Worm (Caenorhabditis elegans) whole organism, L3 larva: Measurements from ENCODE around the gene srab-10.

ENCODE experiments used
- R02D3.7 ChIP-seq: fragments of 150-350 bp; optimal IDR thresholded peaks from 2 replicates; lab custom pipeline; 2014; ENCODE audit warnings: missing biosample characterization, missing genetic modification characterization
- ZK546.5 ChIP-seq: sonication (generic microtip); optimal IDR thresholded peaks from 2 replicates; lab custom pipeline; 2017; ENCODE audit warnings: missing biosample characterization, missing genetic modification characterization
- ceh-16 ChIP-seq: sonication (generic microtip); optimal IDR thresholded peaks from 2 replicates; lab custom pipeline; 2017; ENCODE audit warnings: missing biosample characterization, missing genetic modification characterization
- ceh-28 ChIP-seq: fragments of 150-350 bp; optimal IDR thresholded peaks from 2 replicates; lab custom pipeline; 2014; ENCODE audit warnings: missing biosample characterization, missing genetic modification reagents, missing genetic modification characterization
- ceh-82 ChIP-seq: fragments of 150-350 bp; optimal IDR thresholded peaks from 2 replicates; lab custom pipeline; 2014; ENCODE audit warnings: missing biosample characterization, missing genetic modification characterization
- ceh-9 ChIP-seq: sonication (generic microtip); optimal IDR thresholded peaks from 2 replicates; lab custom pipeline; 2018; ENCODE audit warnings: missing biosample characterization, missing genetic modification characterization
- daf-12 ChIP-seq: fragments of 150-350 bp; optimal IDR thresholded peaks from 2 replicates; lab custom pipeline; 2014; ENCODE audit warnings: missing biosample characterization, missing genetic modification reagents, missing genetic modification characterization
- egl-27 ChIP-seq: sonication (generic microtip); optimal IDR thresholded peaks from 4 replicates; lab custom pipeline; 2017; ENCODE audit warnings: missing biosample characterization, missing genetic modification reagents, missing genetic modification characterization
- egl-5 ChIP-seq: fragments of 150-350 bp; optimal IDR thresholded peaks from 2 replicates; lab custom pipeline; 2017; ENCODE audit warnings: missing biosample characterization, missing genetic modification reagents, missing genetic modification characterization, inconsistent platforms
- elt-1 ChIP-seq: fragments of 150-350 bp; optimal IDR thresholded peaks from 2 replicates; lab custom pipeline; 2014; ENCODE audit warnings: missing biosample characterization, missing genetic modification characterization
- elt-2 ChIP-seq: sonication (generic microtip); optimal IDR thresholded peaks from 2 replicates; lab custom pipeline; 2016; ENCODE audit warnings: missing genetic modification reagents, mild to moderate bottlenecking, missing genetic modification characterization, missing compliant biosample characterization
- elt-3 ChIP-seq, 3 experiments: fragments of 150-350 bp in 1 of 3; sonication (generic microtip) in 2 of 3; optimal IDR thresholded peaks; 2 replicates in 2 of 3; 4 replicates in 1 of 3; lab custom pipeline; 2014 to 2017; ENCODE audit warnings: missing biosample characterization in 3 of 3, missing genetic modification characterization in 3 of 3
- fkh-2 ChIP-seq: fragments of 150-350 bp; optimal IDR thresholded peaks from 2 replicates; lab custom pipeline; 2014; ENCODE audit warnings: missing biosample characterization, missing genetic modification reagents, missing genetic modification characterization
- fos-1 ChIP-seq: fragments of 150-350 bp; optimal IDR thresholded peaks from 2 replicates; lab custom pipeline; 2014; ENCODE audit warnings: missing biosample characterization, missing genetic modification characterization
- hmg-11 ChIP-seq: sonication (generic microtip); optimal IDR thresholded peaks from 2 replicates; lab custom pipeline; 2016; ENCODE audit warnings: missing genetic modification characterization, missing compliant biosample characterization
- lin-15B ChIP-seq: fragments of 150-350 bp; optimal IDR thresholded peaks from 2 replicates; lab custom pipeline; 2014; ENCODE audit warnings: missing biosample characterization, missing genetic modification characterization
- lsy-12 ChIP-seq: sonication (generic microtip); optimal IDR thresholded peaks from 2 replicates; lab custom pipeline; 2016; ENCODE audit warnings: mild to moderate bottlenecking, missing genetic modification characterization, missing compliant biosample characterization
- mdl-1 ChIP-seq: fragments of 150-350 bp; optimal IDR thresholded peaks from 2 replicates; lab custom pipeline; 2014; ENCODE audit warnings: missing biosample characterization, missing genetic modification characterization
- mml-1 ChIP-seq: fragments of 150-350 bp; sonication (generic microtip); optimal IDR thresholded peaks from 3 replicates; lab custom pipeline; 2014; ENCODE audit warnings: missing biosample characterization, missing genetic modification characterization
- nfya-1 ChIP-seq: sonication (generic microtip); optimal IDR thresholded peaks from 2 replicates; lab custom pipeline; 2017; ENCODE audit warnings: missing genetic modification characterization, mild to moderate bottlenecking, missing compliant biosample characterization, antibody characterized with exemption, moderate library complexity; ENCODE audit not compliant: insufficient read depth
- nhr-12 ChIP-seq: fragments of 150-350 bp; optimal IDR thresholded peaks from 2 replicates; lab custom pipeline; 2014; ENCODE audit warnings: missing biosample characterization, missing genetic modification characterization
- nhr-23 ChIP-seq: fragments of 150-350 bp; optimal IDR thresholded peaks from 2 replicates; lab custom pipeline; 2014; ENCODE audit warnings: missing biosample characterization, missing genetic modification reagents, missing genetic modification characterization
- nhr-237 ChIP-seq: fragments of 150-350 bp; optimal IDR thresholded peaks from 2 replicates; lab custom pipeline; 2014; ENCODE audit warnings: missing biosample characterization, missing genetic modification characterization
- nhr-25 ChIP-seq: sonication (generic microtip); optimal IDR thresholded peaks from 2 replicates; lab custom pipeline; 2017; ENCODE audit warnings: missing biosample characterization, missing genetic modification characterization
- nhr-28 ChIP-seq: fragments of 150-350 bp; optimal IDR thresholded peaks from 2 replicates; lab custom pipeline; 2014; ENCODE audit warnings: missing biosample characterization, missing genetic modification characterization
- nhr-43 ChIP-seq: sonication (generic microtip); optimal IDR thresholded peaks from 2 replicates; lab custom pipeline; 2016; ENCODE audit warnings: mild to moderate bottlenecking, missing genetic modification characterization, missing compliant biosample characterization; ENCODE audit not compliant: poor library complexity, severe bottlenecking
- nhr-67 ChIP-seq: fragments of 150-350 bp; optimal IDR thresholded peaks from 2 replicates; lab custom pipeline; 2014; ENCODE audit warnings: missing biosample characterization, missing genetic modification characterization
- pha-4 ChIP-seq: fragments of 150-350 bp; optimal IDR thresholded peaks from 2 replicates; lab custom pipeline; 2014; ENCODE audit warnings: missing biosample characterization, missing genetic modification reagents, missing genetic modification characterization
- pqm-1 ChIP-seq: fragments of 150-350 bp; optimal IDR thresholded peaks from 2 replicates; lab custom pipeline; 2017; ENCODE audit warnings: missing biosample characterization, missing genetic modification characterization, inconsistent platforms
- sea-2 ChIP-seq: fragments of 150-350 bp; sonication (generic microtip); optimal IDR thresholded peaks from 4 replicates; lab custom pipeline; 2014; ENCODE audit warnings: missing biosample characterization, missing genetic modification reagents, missing genetic modification characterization
- snpc-4 ChIP-seq: fragments of 150-350 bp; optimal IDR thresholded peaks from 2 replicates; lab custom pipeline; 2014; ENCODE audit warnings: missing biosample characterization, missing genetic modification characterization
- unc-39 ChIP-seq: sonication (generic microtip); optimal IDR thresholded peaks from 4 replicates; lab custom pipeline; 2017; ENCODE audit warnings: missing biosample characterization, missing genetic modification characterization
- zag-1 ChIP-seq: fragments of 150-350 bp; optimal IDR thresholded peaks from 2 replicates; lab custom pipeline; 2014; ENCODE audit warnings: missing biosample characterization, missing genetic modification characterization
- ztf-11 ChIP-seq: fragments of 150-350 bp; optimal IDR thresholded peaks from 2 replicates; lab custom pipeline; 2014; ENCODE audit warnings: missing biosample characterization, missing genetic modification characterization

Gene srab-10

DNA sequence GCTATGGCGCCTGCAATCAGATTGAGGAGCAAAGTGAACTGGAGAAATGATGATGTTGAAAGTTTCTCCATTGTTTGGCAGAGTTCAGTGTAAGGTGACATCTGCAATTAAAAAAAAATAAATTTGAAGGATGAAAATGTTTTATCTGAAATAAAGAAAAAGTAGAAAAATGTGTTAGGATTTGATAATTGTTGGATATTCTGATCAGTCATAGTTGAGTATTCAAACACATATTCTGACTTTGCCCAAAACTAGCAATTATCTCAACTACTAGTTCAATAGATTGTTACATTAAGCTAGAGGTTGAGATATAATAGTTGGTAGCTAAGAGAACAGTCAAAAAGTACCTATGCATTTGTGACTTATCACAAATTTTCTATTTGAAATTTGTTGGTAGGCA is at the start of gene srab-10:
Gene srab-10 (minus strand): TSS at position 101 of the 400 bp plus-strand sequence.
- TF ChIP-seq nhr-23 (tag; lab: Kevin White, UChicago) (no peak), nhr-25 (tag; lab: Kevin White, UChicago) (no peak), nhr-67 (no peak), lin-15B (tag; lab: Kevin White, UChicago) (no peak), nfya-1 (tag; lab: Kevin White, UChicago) (no peak), zag-1 (no peak), elt-1 (no peak), R02D3.7 (tag; lab: Kevin White, UChicago) (no peak)

ce11 chrV:3193091-3193608 is 48.8 kb upstream of the srab-10 start, which contains the start of the genes Y73C8B.3 and Y73C8B.9:
Y73C8B.3 (minus strand) TSS chrV:3193237.
Y73C8B.9 (plus strand) TSS chrV:3193558.
- TF ChIP-seq ztf-11 (tag; lab: Kevin White, UChicago) (no peak), sea-2 (GFP tag; lab: Kevin White, UChicago) (no peak), elt-1 (no peak), R02D3.7 (tag; lab: Kevin White, UChicago) (no peak), nhr-67 (no peak), nhr-43 (tag; lab: Kevin White, UChicago) (no peak), ceh-28 (peak; percentile 12), fkh-2 (no peak), nfya-1 (tag; lab: Kevin White, UChicago) (peak; percentile 8), lin-15B (tag; lab: Kevin White, UChicago) (no peak), fos-1 (no peak), hmg-11 (tag; lab: Kevin White, UChicago) (peak; percentile 28), zag-1 (no peak), nhr-23 (tag; lab: Kevin White, UChicago) (peak; percentile 58), pqm-1 (tag; lab: Kevin White, UChicago) (peak; percentile 93), elt-2 (peak; percentile 88), elt-3 (tag; optimal IDR thresholded peaks at IDR 0.05; lab: Kevin White, UChicago) (no peak)

DNA sequence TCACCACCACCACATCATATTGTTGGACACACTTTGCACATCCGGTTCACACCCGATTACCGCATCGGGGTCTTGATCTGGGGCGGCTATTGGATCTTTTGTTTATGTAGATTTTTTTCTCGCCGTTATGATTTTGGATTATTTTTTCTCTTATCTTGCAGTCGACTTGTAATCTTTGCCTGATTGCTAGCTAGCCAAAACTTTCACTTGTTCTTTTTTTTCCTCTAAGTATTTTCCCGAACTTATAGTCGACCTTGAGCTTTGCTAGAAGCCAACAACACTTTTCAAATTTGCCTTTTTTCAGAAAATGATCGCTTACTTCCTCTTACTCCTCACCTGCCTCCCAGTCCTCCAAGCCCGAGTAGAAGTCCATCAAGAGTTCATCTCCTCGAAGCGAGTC is 43.6 kb upstream of the srab-10 start, which contains the start of gene lag-2:
Gene lag-2 (plus strand): TSS at position 301 of the 400 bp plus-strand sequence.
- TF ChIP-seq zag-1, result no peak
- TF ChIP-seq nhr-25 (tag; lab: Kevin White, UChicago), result no peak
- TF ChIP-seq mml-1 (tag; lab: Kevin White, UChicago), result no peak
- no peak for TF ChIP-seq elt-1
- TF ChIP-seq hmg-11 (tag; lab: Kevin White, UChicago), result no peak
- TF ChIP-seq egl-5 (tag; lab: Kevin White, UChicago), result no peak
- TF ChIP-seq, all 47 proteins: peak for 0

ce11 chrV:3185855-3186254 is 41.5 kb upstream of the srab-10 start:
- TF ChIP-seq nhr-237 (tag; lab: Kevin White, UChicago) (no peak), lsy-12 (tag; lab: Kevin White, UChicago) (no peak), pqm-1 (tag; lab: Kevin White, UChicago) (no peak), ceh-16 (tag; lab: Kevin White, UChicago) (no peak), pha-4 (tag; lab: Kevin White, UChicago) (no peak), nhr-28 (no peak), zag-1 (no peak), elt-3 (tag; optimal IDR thresholded peaks at IDR 0.05; lab: Kevin White, UChicago) (no peak), egl-27 (tag; lab: Kevin White, UChicago) (no peak), unc-39 (tag; lab: Kevin White, UChicago) (no peak), nfya-1 (tag; lab: Kevin White, UChicago) (no peak), ceh-82 (tag; lab: Kevin White, UChicago) (no peak), ceh-28 (no peak), ZK546.5 (tag; lab: Kevin White, UChicago) (no peak), snpc-4 (no peak), mdl-1 (tag; lab: Kevin White, UChicago) (no peak), nhr-12 (tag; lab: Kevin White, UChicago) (no peak)

DNA sequence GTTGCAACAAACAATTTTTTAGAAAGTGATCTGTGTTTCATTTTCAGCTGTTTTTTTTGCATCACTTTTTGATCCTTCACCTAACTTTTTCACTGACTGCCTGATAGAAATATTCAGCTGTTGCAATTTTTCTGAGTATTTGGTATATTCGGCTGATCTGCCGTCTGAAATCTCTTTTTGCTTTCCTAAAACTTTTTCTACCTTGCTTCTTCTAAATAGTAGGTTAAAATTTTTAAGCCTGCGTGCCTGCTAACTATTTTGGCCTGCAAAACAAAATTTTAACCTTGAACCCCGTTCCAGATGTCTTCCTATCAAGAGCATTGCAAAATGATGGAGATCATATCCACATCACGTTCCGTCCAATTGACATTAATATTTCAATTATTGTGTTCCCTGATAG is 31.8 kb upstream of the srab-10 start, which contains the start of gene srab-8:
Gene srab-8 (plus strand): TSS at position 301 of the 400 bp plus-strand sequence.
- TF ChIP-seq daf-12 (tag; lab: Kevin White, UChicago), result no peak
- no peak for TF ChIP-seq ztf-11 (tag; lab: Kevin White, UChicago)
- no peak for TF ChIP-seq nfya-1 (tag; lab: Kevin White, UChicago)
- TF ChIP-seq zag-1, result no peak
- no peak for TF ChIP-seq ceh-9 (tag; lab: Kevin White, UChicago)
- TF ChIP-seq nhr-28, result no peak
